Worm (Caenorhabditis elegans) whole organism, L3 larva: Measurements from ENCODE around the gene haf-3.

Experiments
- fkh-10 ChIP-seq: sonication (generic microtip); optimal IDR thresholded peaks from 2 replicates; lab custom pipeline; 2017; ENCODE audit warnings: missing biosample characterization, missing genetic modification reagents, missing genetic modification characterization
- tbx-2 ChIP-seq: sonication (generic microtip); optimal IDR thresholded peaks from 2 replicates; lab custom pipeline; 2016; ENCODE audit warnings: mild to moderate bottlenecking, missing genetic modification characterization, missing compliant biosample characterization
- unc-62 ChIP-seq: fragments of 150-350 bp; sonication (generic microtip); optimal IDR thresholded peaks from 4 replicates; lab custom pipeline; 2014; ENCODE audit warnings: missing biosample characterization, missing genetic modification reagents, missing genetic modification characterization

DNA sequence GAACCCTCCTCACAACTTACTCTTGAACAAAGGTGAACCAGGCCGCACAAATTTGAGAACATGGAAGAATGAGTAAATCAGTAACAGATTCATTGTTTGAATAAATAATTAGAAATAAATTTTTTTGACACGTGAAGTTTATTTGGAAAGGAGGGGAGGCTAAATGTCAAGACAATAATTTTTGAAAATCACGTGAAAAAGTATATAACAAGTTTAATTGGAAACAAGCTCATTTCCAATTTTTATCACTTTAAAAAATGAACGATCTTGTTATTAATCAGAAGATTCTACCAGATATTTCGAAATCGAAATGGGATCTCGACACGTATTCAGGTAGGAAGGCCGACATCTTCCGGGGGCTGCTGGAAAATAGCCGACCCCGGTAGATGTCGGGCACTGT, 39.4 kb downstream of the haf-3 start, which contains the start of the genes irld-57 and sfxn-1.3:
- no peak for TF ChIP-seq tbx-2 (tag; lab: Kevin White, UChicago)
- TF ChIP-seq unc-62 (GFP tag; lab: Kevin White, UChicago) = no peak
- no peak for TF ChIP-seq fkh-10
